Worm (Caenorhabditis elegans) whole organism, early embryonic: ENCODE measurements around the gene F54D12.9.

ENCODE experiments used
- aly-1 ChIP-seq: sonication (generic microtip); optimal IDR thresholded peaks from 2 replicates; lab custom pipeline; 2016; ENCODE audit warnings: missing genetic modification characterization, missing compliant biosample characterization
- ama-1 ChIP-seq: fragments of 150-350 bp; optimal IDR thresholded peaks from 2 replicates; lab custom pipeline; 2014
- ceh-13 ChIP-seq: fragments of 200-800 bp; sonication (Bioruptor generic); optimal IDR thresholded peaks from 2 replicates; lab custom pipeline; 2018; ENCODE audit warnings: mild to moderate bottlenecking, missing genetic modification characterization, missing compliant biosample characterization
- ceh-36 ChIP-seq: sonication (generic microtip); optimal IDR thresholded peaks from 2 replicates; lab custom pipeline; 2016; ENCODE audit warnings: missing genetic modification characterization, inconsistent platforms, missing compliant biosample characterization
- ets-7 ChIP-seq: sonication (generic microtip); optimal IDR thresholded peaks from 2 replicates; lab custom pipeline; 2016; ENCODE audit warnings: missing genotype, missing genetic modification characterization, missing compliant biosample characterization
- flt-1 ChIP-seq: fragments of 200-800 bp; sonication (Bioruptor generic); IDR thresholded peaks from 2 replicates; pipeline ENCODE4 v1.3.6; 2022; ENCODE audit warnings: missing genetic modification characterization, missing compliant biosample characterization
- hmg-4 ChIP-seq: fragments of 200-800 bp; sonication (Bioruptor generic); optimal IDR thresholded peaks from 2 replicates; lab custom pipeline; 2018; ENCODE audit warnings: mild to moderate bottlenecking, missing genetic modification characterization, missing compliant biosample characterization
- hnd-1 ChIP-seq: sonication (generic microtip); optimal IDR thresholded peaks from 2 replicates; lab custom pipeline; 2016; ENCODE audit warnings: missing genetic modification characterization, missing compliant biosample characterization
- tbx-37 ChIP-seq: fragments of 200-800 bp; sonication (Bioruptor generic); conservative IDR thresholded peaks from 2 replicates; pipeline ENCODE4 v1.3.6; 2022; ENCODE audit warnings: missing genetic modification reagents, missing genetic modification characterization, missing compliant biosample characterization
- tra-4 ChIP-seq: sonication (generic microtip); optimal IDR thresholded peaks from 2 replicates; lab custom pipeline; 2017; ENCODE audit warnings: missing genetic modification characterization, missing compliant biosample characterization

- TF ChIP-seq tra-4 (tag; lab: Kevin White, UChicago), result no peak
- no peak for TF ChIP-seq ceh-13 (GFP tag; lab: Kevin White, UChicago)
- TF ChIP-seq ama-1 (lab: Kevin White, UChicago), result no peak
- no peak for TF ChIP-seq ets-7
- TF ChIP-seq hmg-4 (GFP tag; lab: Kevin White, UChicago), result no peak
- no peak for TF ChIP-seq flt-1 (GFP tag; lab: Robert Waterston, UW)
- no peak for TF ChIP-seq hnd-1 (tag; lab: Kevin White, UChicago)
- TF ChIP-seq ceh-36 (tag; lab: Kevin White, UChicago), result no peak
- no peak for TF ChIP-seq tbx-37
- TF ChIP-seq aly-1 (tag; lab: Kevin White, UChicago), result no peak
These were observed 30.9 kb upstream of the F54D12.9 start, which contains the start of gene alkb-1 for ce11 chrII:1412359-1412907.
